Worm (Caenorhabditis elegans) whole organism, L1 larva: Measurements from ENCODE around the gene T24E12.10.
A peak's percentile ranks its signal among the peaks of the same experiment; 100 is the strongest.

Experiments used
- C04F5.9 ChIP-seq: sonication (generic microtip); optimal IDR thresholded peaks from 2 replicates; lab custom pipeline; 2016; ENCODE audit warnings: missing genetic modification characterization, missing compliant biosample characterization
- C16A3.4 ChIP-seq: fragments of 150-350 bp; optimal IDR thresholded peaks from 2 replicates; lab custom pipeline; 2014; ENCODE audit warnings: missing biosample characterization, missing genetic modification characterization
- Y116A8C.19 ChIP-seq: sonication (generic microtip); optimal IDR thresholded peaks from 2 replicates; lab custom pipeline; 2016; ENCODE audit warnings: missing compliant biosample characterization, missing genetic modification characterization, borderline replicate concordance
- aha-1 ChIP-seq: fragments of 150-350 bp; optimal IDR thresholded peaks from 2 replicates; lab custom pipeline; 2014; ENCODE audit warnings: missing biosample characterization, missing genetic modification characterization
- blmp-1 ChIP-seq: fragments of 150-350 bp; optimal IDR thresholded peaks from 2 replicates; lab custom pipeline; 2014; ENCODE audit warnings: missing biosample characterization, missing genetic modification characterization
- dpl-1 ChIP-seq, 3 experiments: fragments of 150-350 bp in 2 of 3; sonication (generic microtip) in 1 of 3; optimal IDR thresholded peaks; 2 replicates each; lab custom pipeline; 2014 to 2017; ENCODE audit warnings: missing biosample characterization in 3 of 3, missing genetic modification characterization in 3 of 3, missing genetic modification reagents in 3 of 3
- efl-1 ChIP-seq, 4 experiments: fragments of 150-350 bp; optimal IDR thresholded peaks in 3 of 4; peaks in 1 of 4; 1 replicate in 1 of 4; 2 replicates in 3 of 4; lab custom pipeline; 2014; ENCODE audit warnings: missing biosample characterization in 2 of 4, missing genetic modification characterization in 2 of 4, missing genetic modification reagents in 2 of 4
- efl-3 ChIP-seq: fragments of 200-800 bp; sonication (Bioruptor generic); optimal IDR thresholded peaks from 2 replicates; lab custom pipeline; 2018; ENCODE audit warnings: mild to moderate bottlenecking, missing genetic modification characterization, missing compliant biosample characterization
- egl-13 ChIP-seq: sonication (generic microtip); optimal IDR thresholded peaks from 2 replicates; lab custom pipeline; 2016; ENCODE audit warnings: missing genotype, missing genetic modification reagents, missing genetic modification characterization, missing compliant biosample characterization
- egl-27 ChIP-seq, 2 experiments: fragments of 150-350 bp in 1 of 2; sonication (generic microtip); optimal IDR thresholded peaks; 3 replicates each; lab custom pipeline; 2017 to 2018; ENCODE audit warnings: missing biosample characterization in 2 of 2, missing genetic modification characterization in 2 of 2, missing genetic modification reagents in 2 of 2
- elt-2 ChIP-seq: sonication (generic microtip); optimal IDR thresholded peaks from 2 replicates; lab custom pipeline; 2016; ENCODE audit warnings: missing genetic modification characterization, mild to moderate bottlenecking, inconsistent platforms, missing compliant biosample characterization, missing genetic modification reagents
- ets-5 ChIP-seq: fragments of 200-800 bp; sonication (Bioruptor generic); IDR thresholded peaks from 2 replicates; pipeline ENCODE4 v1.3.6; 2022; ENCODE audit warnings: missing genetic modification characterization, missing compliant biosample characterization
- fkh-8 ChIP-seq: sonication (generic microtip); optimal IDR thresholded peaks from 2 replicates; lab custom pipeline; 2016; ENCODE audit warnings: mild to moderate bottlenecking, missing genetic modification characterization, missing compliant biosample characterization
- fos-1 ChIP-seq: fragments of 150-350 bp; optimal IDR thresholded peaks from 2 replicates; lab custom pipeline; 2014; ENCODE audit warnings: missing biosample characterization, missing genetic modification characterization
- hlh-17 ChIP-seq: fragments of 200-800 bp; sonication (Bioruptor generic); optimal IDR thresholded peaks from 2 replicates; lab custom pipeline; 2018; ENCODE audit warnings: missing genetic modification characterization, mild to moderate bottlenecking, missing compliant biosample characterization, moderate library complexity, borderline replicate concordance
- isw-1 ChIP-seq: fragments of 200-800 bp; sonication (Bioruptor generic); IDR thresholded peaks from 2 replicates; pipeline ENCODE4 v1.3.6; 2022; ENCODE audit warnings: missing genetic modification characterization, missing compliant biosample characterization
- jun-1 ChIP-seq: fragments of 150-350 bp; optimal IDR thresholded peaks from 2 replicates; lab custom pipeline; 2014; ENCODE audit warnings: missing biosample characterization, missing genetic modification reagents, missing genetic modification characterization
- lin-13 ChIP-seq: fragments of 150-350 bp; optimal IDR thresholded peaks from 2 replicates; lab custom pipeline; 2014; ENCODE audit warnings: missing biosample characterization, missing genetic modification reagents, missing genetic modification characterization
- lin-14 ChIP-seq: fragments of 200-800 bp; sonication (Bioruptor generic); optimal IDR thresholded peaks from 2 replicates; lab custom pipeline; 2018; ENCODE audit warnings: mild to moderate bottlenecking, missing genetic modification characterization, moderate library complexity, missing compliant biosample characterization
- lin-15B ChIP-seq: fragments of 150-350 bp; sonication (generic microtip); optimal IDR thresholded peaks from 3 replicates; lab custom pipeline; 2014; ENCODE audit warnings: missing biosample characterization, missing genetic modification characterization
- lin-35 ChIP-seq, 2 experiments: fragments of 150-350 bp; optimal IDR thresholded peaks; 2 replicates each; lab custom pipeline; 2014; ENCODE audit warnings: missing biosample characterization in 2 of 2, missing genetic modification characterization in 2 of 2, missing genetic modification reagents in 2 of 2
- lsy-2 ChIP-seq, 2 experiments: fragments of 150-350 bp; optimal IDR thresholded peaks; 2 replicates each; lab custom pipeline; 2014; ENCODE audit warnings: missing biosample characterization in 2 of 2, missing genetic modification characterization in 2 of 2
- mef-2 ChIP-seq: fragments of 150-350 bp; optimal IDR thresholded peaks from 2 replicates; lab custom pipeline; 2014; ENCODE audit warnings: missing biosample characterization, missing genetic modification characterization
- mep-1 ChIP-seq: fragments of 150-350 bp; optimal IDR thresholded peaks from 2 replicates; lab custom pipeline; 2014; ENCODE audit warnings: missing biosample characterization, missing genetic modification characterization
- nhr-11 ChIP-seq: fragments of 150-350 bp; optimal IDR thresholded peaks from 2 replicates; lab custom pipeline; 2014; ENCODE audit warnings: missing biosample characterization, missing genetic modification characterization
- nhr-19 ChIP-seq: fragments of 200-800 bp; sonication (Bioruptor generic); conservative IDR thresholded peaks from 2 replicates; pipeline ENCODE4 v1.3.6; 2022; ENCODE audit warnings: missing genetic modification characterization, missing compliant biosample characterization
- nhr-237 ChIP-seq: fragments of 150-350 bp; optimal IDR thresholded peaks from 2 replicates; lab custom pipeline; 2014; ENCODE audit warnings: missing biosample characterization, missing genetic modification characterization
- nhr-76 ChIP-seq: sonication (generic microtip); optimal IDR thresholded peaks from 2 replicates; lab custom pipeline; 2017; ENCODE audit warnings: missing biosample characterization, missing genetic modification characterization
- nhr-85 ChIP-seq: sonication (generic microtip); peaks from one replicate; lab custom pipeline; 2016; ENCODE audit warnings: missing genetic modification characterization, inconsistent platforms, missing compliant biosample characterization
- pax-3 ChIP-seq: fragments of 200-800 bp; sonication (Bioruptor generic); optimal IDR thresholded peaks from 2 replicates; lab custom pipeline; 2018; ENCODE audit warnings: mild to moderate bottlenecking, missing genetic modification characterization, moderate library complexity, missing compliant biosample characterization
- rnt-1 ChIP-seq: sonication (generic microtip); optimal IDR thresholded peaks from 2 replicates; lab custom pipeline; 2016; ENCODE audit warnings: mild to moderate bottlenecking, missing genetic modification characterization, moderate library complexity, missing compliant biosample characterization
- snpc-4 ChIP-seq: fragments of 150-350 bp; optimal IDR thresholded peaks from 2 replicates; lab custom pipeline; 2014; ENCODE audit warnings: missing biosample characterization, missing genetic modification characterization
- sox-4 ChIP-seq: sonication (generic microtip); optimal IDR thresholded peaks from 2 replicates; lab custom pipeline; 2016; ENCODE audit warnings: missing genetic modification characterization, missing compliant biosample characterization
- sup-37 ChIP-seq: fragments of 200-800 bp; sonication (Bioruptor generic); optimal IDR thresholded peaks from 2 replicates; lab custom pipeline; 2018; ENCODE audit warnings: mild to moderate bottlenecking, missing genetic modification characterization, missing compliant biosample characterization
- swsn-7 ChIP-seq: sonication (generic microtip); optimal IDR thresholded peaks from 2 replicates; lab custom pipeline; 2016; ENCODE audit warnings: missing genetic modification characterization, missing compliant biosample characterization
- tbx-2 ChIP-seq: sonication (generic microtip); optimal IDR thresholded peaks from 2 replicates; lab custom pipeline; 2016; ENCODE audit warnings: missing genetic modification characterization, missing compliant biosample characterization
- tlp-1 ChIP-seq: fragments of 150-350 bp; optimal IDR thresholded peaks from 2 replicates; lab custom pipeline; 2014; ENCODE audit warnings: missing biosample characterization, missing genetic modification characterization
- unc-62 ChIP-seq: fragments of 150-350 bp; optimal IDR thresholded peaks from 2 replicates; lab custom pipeline; 2014; ENCODE audit warnings: missing biosample characterization, missing genetic modification reagents, missing genetic modification characterization
- unc-86 ChIP-seq: sonication (generic microtip); optimal IDR thresholded peaks from 2 replicates; lab custom pipeline; 2016; ENCODE audit warnings: missing genetic modification characterization, missing compliant biosample characterization
- zip-4 ChIP-seq: fragments of 200-800 bp; sonication (Bioruptor generic); optimal IDR thresholded peaks from 2 replicates; lab custom pipeline; 2018; ENCODE audit warnings: mild to moderate bottlenecking, missing genetic modification characterization, moderate library complexity, missing compliant biosample characterization
- ztf-4 ChIP-seq: fragments of 150-350 bp; optimal IDR thresholded peaks from 2 replicates; lab custom pipeline; 2014; ENCODE audit warnings: missing biosample characterization, missing genetic modification characterization

Gene T24E12.10

DNA sequence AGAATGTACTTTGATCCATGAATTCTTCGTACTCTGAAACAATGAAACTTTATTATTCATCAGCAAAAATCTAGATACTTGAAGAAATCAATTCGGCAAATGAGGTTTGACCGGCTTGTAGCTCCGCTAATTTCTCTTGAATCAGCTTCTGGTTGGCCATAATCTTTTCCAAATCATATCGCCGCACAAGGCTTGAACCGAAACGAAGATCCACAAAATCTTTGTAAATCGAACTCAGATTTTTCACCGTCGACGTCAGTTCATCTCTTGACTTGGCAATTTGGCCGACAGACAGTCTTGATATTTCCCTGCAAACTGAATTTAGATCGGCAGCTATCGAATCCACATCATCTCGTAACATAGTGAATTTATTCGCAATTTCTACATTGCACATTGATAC is 32.5 kb upstream of the T24E12.10 start:
- TF ChIP-seq aha-1 (tag; lab: Kevin White, UChicago) = no peak
- TF ChIP-seq sox-4 (tag; lab: Kevin White, UChicago) = no peak
- no peak for TF ChIP-seq lin-13 (GFP tag; lab: Kevin White, UChicago)
- TF ChIP-seq nhr-237 (tag; lab: Kevin White, UChicago) = no peak
- no peak for TF ChIP-seq blmp-1 (tag; lab: Kevin White, UChicago)
- TF ChIP-seq Y116A8C.19 (tag; lab: Kevin White, UChicago) = no peak
- TF ChIP-seq hlh-17 (GFP tag; lab: Kevin White, UChicago) = no peak
- TF ChIP-seq nhr-11 (tag; lab: Kevin White, UChicago) = no peak
- no peak for TF ChIP-seq snpc-4 (tag; lab: Kevin White, UChicago)
- TF ChIP-seq ets-5 = no peak
- no peak for TF ChIP-seq ztf-4 (tag; lab: Kevin White, UChicago)
- no peak for TF ChIP-seq lsy-2 (tag; optimal IDR thresholded peaks at IDR 0.05; lab: Kevin White, UChicago)
- no peak for TF ChIP-seq C16A3.4
- no peak for TF ChIP-seq fkh-8 (tag; lab: Kevin White, UChicago)
- TF ChIP-seq lin-15B (tag; lab: Kevin White, UChicago) = no peak

DNA sequence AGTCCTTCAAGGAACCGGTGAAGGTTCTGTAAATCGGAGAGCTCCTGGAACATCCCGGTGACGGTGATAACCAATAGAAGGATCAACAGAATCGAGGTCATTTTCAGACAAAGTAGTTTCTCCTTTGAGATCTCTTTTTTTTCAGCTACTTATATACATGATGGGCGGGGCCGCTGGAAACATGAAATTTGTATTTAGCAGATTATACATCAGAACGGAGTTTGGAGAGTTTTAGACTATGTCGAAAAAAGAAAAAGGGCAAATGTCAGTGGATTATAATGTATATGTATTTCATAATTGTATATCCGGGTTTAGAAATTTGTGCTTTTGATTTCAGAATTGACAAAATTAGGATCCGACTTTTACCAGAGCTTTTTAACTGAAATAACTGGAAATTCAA is 30.2 kb upstream of the T24E12.10 start, which contains the start of gene ins-32:
Gene ins-32 (minus strand): TSS at position 101 of the 400 bp plus-strand sequence.
- TF ChIP-seq ztf-4 (tag; lab: Kevin White, UChicago) = no peak
- TF ChIP-seq snpc-4 (tag; lab: Kevin White, UChicago) = no peak
- TF ChIP-seq egl-27 (tag; optimal IDR thresholded peaks at IDR 0.05; lab: Kevin White, UChicago) = no peak
- TF ChIP-seq nhr-76 (tag; lab: Kevin White, UChicago) = no peak
- TF ChIP-seq lsy-2 (tag; optimal IDR thresholded peaks at IDR 0.05; lab: Kevin White, UChicago) = no peak
- no peak for TF ChIP-seq nhr-19 (GFP tag; lab: Robert Waterston, UW)
- TF ChIP-seq rnt-1 = no peak
- TF ChIP-seq egl-13 = no peak
- no peak for TF ChIP-seq unc-86 (tag; lab: Kevin White, UChicago)
- no peak for TF ChIP-seq nhr-85
- no peak for TF ChIP-seq unc-62
- TF ChIP-seq zip-4 (GFP tag; lab: Kevin White, UChicago) = no peak
- TF ChIP-seq nhr-237 (tag; lab: Kevin White, UChicago) = no peak
- TF ChIP-seq tlp-1 = no peak
- TF ChIP-seq lin-35 (GFP tag; optimal IDR thresholded peaks at IDR 0.05; lab: Kevin White, UChicago) = no peak

DNA sequence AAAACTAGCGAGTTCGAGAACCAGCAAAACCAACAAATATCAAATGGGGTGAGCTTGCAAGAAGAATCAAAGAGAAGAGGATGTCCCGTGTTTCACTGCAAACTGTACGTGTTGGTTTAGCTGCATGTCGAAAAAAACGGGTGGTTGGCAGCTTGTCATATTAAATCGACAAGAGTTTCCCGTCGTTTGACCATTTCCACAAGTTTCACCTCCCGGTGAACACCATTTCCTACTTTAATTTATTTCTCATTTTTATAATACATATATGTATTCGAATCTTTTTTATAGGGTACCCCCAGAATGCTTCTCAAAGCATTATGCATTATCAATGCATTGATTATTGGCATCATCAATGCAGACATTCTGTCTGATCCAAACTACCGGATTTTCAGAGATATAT is 22.3 kb upstream of the T24E12.10 start, which contains the start of gene Y8A9A.2:
Gene Y8A9A.2 (plus strand): TSS at position 301 of the 400 bp plus-strand sequence.
- TF ChIP-seq ztf-4 (tag; lab: Kevin White, UChicago) = no peak
- TF ChIP-seq sup-37 = no peak
- no peak for TF ChIP-seq efl-1 (optimal IDR thresholded peaks at IDR 0.05; lab: Kevin White, UChicago)
- TF ChIP-seq efl-1 (GFP tag; optimal IDR thresholded peaks at IDR 0.05 in 1 of 2; lab: Kevin White, UChicago) = peak in 1 of 2 experiments; percentile 25

DNA sequence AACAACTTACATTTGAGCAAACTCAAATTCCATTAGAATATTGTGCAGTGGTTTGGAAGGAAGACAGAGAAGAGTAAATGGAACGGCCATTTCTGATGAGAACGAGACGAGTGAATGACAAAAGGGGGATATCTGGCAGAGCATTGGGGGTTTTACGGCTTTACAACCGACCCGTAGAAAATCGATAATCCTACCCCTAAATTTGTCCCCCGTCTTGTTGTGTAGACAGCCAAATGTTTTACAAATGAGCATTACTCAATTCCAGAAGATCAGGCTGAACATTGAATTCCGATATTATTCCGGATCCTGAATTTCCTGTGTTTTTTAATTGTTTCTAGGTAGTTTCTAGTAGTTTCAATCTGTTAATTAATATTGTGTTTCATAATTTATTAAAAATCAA is 20.3 kb upstream of the T24E12.10 start, which contains the start of gene fbxb-99:
Gene fbxb-99 (minus strand): TSS at position 101 of the 400 bp plus-strand sequence.
- no peak for TF ChIP-seq sox-4 (tag; lab: Kevin White, UChicago)

DNA sequence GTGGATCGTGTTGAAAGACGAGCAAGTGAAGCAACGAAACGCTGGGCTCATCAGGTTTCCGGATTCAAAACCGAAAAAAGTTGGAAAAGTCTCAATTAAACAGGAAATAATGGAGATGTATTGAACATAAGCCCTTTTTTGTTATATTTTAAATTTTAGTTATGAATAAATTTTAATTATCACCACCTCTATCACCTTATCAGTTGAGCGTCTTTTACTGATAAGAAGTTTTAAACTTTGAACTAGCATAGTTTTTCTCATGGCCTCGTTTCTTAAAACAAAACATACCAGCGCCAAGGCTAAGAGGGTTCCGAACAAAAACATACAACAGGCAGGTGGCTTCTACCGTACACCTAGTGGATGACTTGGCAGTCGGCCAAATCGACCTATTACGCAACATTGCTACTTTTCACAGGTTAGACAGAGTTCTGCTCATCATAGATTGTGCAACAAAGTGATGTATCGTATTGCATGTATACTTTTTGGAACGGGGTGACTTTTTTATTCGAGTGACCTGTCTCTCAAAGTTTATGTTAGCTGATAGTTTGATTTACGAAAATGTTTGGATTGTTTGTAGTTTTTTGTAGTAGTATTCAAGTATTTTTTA is 15.4 kb upstream of the T24E12.10 start:
- TF ChIP-seq fos-1 (tag; lab: Kevin White, UChicago) (no peak), efl-1 (optimal IDR thresholded peaks at IDR 0.05; lab: Kevin White, UChicago) (no peak), efl-1 (GFP tag; optimal IDR thresholded peaks at IDR 0.05 in 1 of 2; lab: Kevin White, UChicago) (peak in 1 of 2 experiments; percentile 78), elt-2 (peak; percentile 77)

DNA sequence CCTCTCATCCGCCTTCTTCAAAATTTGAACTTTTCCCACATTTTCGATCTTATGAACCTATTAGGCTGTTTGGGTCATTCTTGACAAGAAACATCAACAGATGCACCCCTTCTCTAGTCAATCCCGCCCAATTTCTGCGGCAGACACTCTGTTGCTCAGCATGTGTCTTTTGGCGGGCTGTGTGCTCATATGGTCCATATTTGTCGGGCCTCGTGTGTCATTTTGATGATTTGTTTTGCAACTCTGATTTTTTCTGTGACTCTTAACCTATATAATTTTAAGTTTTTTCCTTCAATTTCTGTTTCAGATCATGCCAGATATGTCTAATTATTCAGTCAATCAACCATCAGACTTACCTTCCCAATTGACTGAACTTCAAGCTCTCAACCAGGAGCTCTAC is 14.1 kb upstream of the T24E12.10 start, which contains the start of gene T24E12.13:
Gene T24E12.13 (plus strand): TSS at position 301 of the 400 bp plus-strand sequence.
- no peak for TF ChIP-seq efl-3 (GFP tag; lab: Kevin White, UChicago)
- TF ChIP-seq lsy-2 (tag; optimal IDR thresholded peaks at IDR 0.05; lab: Kevin White, UChicago) = no peak
- TF ChIP-seq swsn-7 (tag; lab: Kevin White, UChicago) = no peak
- no peak for TF ChIP-seq nhr-85
- no peak for TF ChIP-seq mef-2
- TF ChIP-seq pax-3 = no peak
- no peak for TF ChIP-seq C04F5.9 (tag; lab: Kevin White, UChicago)
- no peak for TF ChIP-seq mep-1 (tag; lab: Kevin White, UChicago)
- no peak for TF ChIP-seq isw-1 (GFP tag; lab: Robert Waterston, UW)
- no peak for TF ChIP-seq fos-1 (tag; lab: Kevin White, UChicago)
- TF ChIP-seq hlh-17 (GFP tag; lab: Kevin White, UChicago) = no peak
- no peak for TF ChIP-seq nhr-11 (tag; lab: Kevin White, UChicago)
- no peak for TF ChIP-seq dpl-1 (GFP tag; optimal IDR thresholded peaks at IDR 0.05; lab: Kevin White, UChicago)
- no peak for TF ChIP-seq tbx-2 (tag; lab: Kevin White, UChicago)
- TF ChIP-seq jun-1 (tag; lab: Kevin White, UChicago) = no peak
- no peak for TF ChIP-seq ztf-4 (tag; lab: Kevin White, UChicago)
- no peak for TF ChIP-seq lin-14 (GFP tag; lab: Kevin White, UChicago)
